Fruit fly (Drosophila melanogaster) S2 (cell line): ENCODE measurements around the gene CG32248.

ENCODE experiments used
- CG8478 ChIP-seq: fragments of >200 bp; optimal IDR thresholded peaks from 2 replicates; lab custom pipeline; 2018
- CTCF ChIP-seq, 2 experiments: fragments of >200 bp; optimal IDR thresholded peaks; 2 replicates each; lab custom pipeline; 2018

DNA sequence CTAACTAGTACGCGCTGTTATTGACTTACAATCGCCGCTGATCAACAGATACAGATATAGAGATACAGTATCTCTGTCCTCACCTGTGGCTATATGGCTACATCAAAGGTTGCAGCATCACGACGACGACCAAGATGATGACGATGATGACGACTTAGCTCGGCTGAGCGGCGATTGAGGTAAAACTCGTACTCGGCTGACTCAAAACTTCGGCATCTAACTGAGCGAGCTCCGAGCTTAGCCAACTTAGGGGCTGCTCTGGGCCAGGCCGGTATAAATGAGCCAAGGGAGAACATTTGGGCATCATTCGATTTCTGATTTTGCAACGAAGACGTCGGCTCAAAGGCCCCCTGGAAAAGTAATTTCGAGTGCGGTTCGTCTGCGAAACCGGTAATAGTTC, 35.1 kb upstream of the CG32248 start, which contains the start of gene CG15021:
- TF ChIP-seq CG8478 (lab: Kevin White, UChicago) (no peak), CTCF (optimal IDR thresholded peaks at IDR 0.05; lab: Kevin White, UChicago) (no peak)
